Fruit fly (Drosophila melanogaster) whole organism, embryonic: ENCODE results near the gene HP5.
A peak's percentile ranks its signal among the peaks of the same experiment; 100 is the strongest.

Experiments used
- Awh ChIP-seq: fragments of 200-800 bp; sonication (Bioruptor generic); IDR thresholded peaks from 2 replicates; pipeline ENCODE4, ENCODE4 v1.3.6; 2022; ENCODE audit warnings: missing biosample characterization, missing genetic modification characterization
- Bgb ChIP-seq: fragments of 200-800 bp; sonication (Bioruptor generic); IDR thresholded peaks from 2 replicates; pipeline ENCODE4 v1.3.6; 2022; ENCODE audit warnings: missing biosample characterization, missing genetic modification characterization; ENCODE audit not compliant: partially characterized antibody
- CG1024 ChIP-seq: fragments of 200-800 bp; sonication (Bioruptor generic); IDR thresholded peaks from 2 replicates; pipeline ENCODE4 v1.3.6; 2022; ENCODE audit warnings: missing biosample characterization, missing genetic modification characterization
- CG10274 ChIP-seq: fragments of 200-800 bp; sonication (Bioruptor generic); optimal IDR thresholded peaks from 3 replicates; lab custom pipeline; 2017; ENCODE audit warnings: missing biosample characterization, mild to moderate bottlenecking, missing genetic modification characterization
- CG10959 ChIP-seq: fragments of 200-800 bp; sonication (Bioruptor generic); IDR thresholded peaks from 2 replicates; pipeline ENCODE4 v1.3.6; 2022; ENCODE audit warnings: missing biosample characterization, missing genetic modification characterization
- CG12769 ChIP-seq: fragments of 200-800 bp; sonication (Bioruptor generic); optimal IDR thresholded peaks from 2 replicates; lab custom pipeline; 2019; ENCODE audit warnings: missing biosample characterization, mild to moderate bottlenecking, missing genetic modification characterization, moderate library complexity
- CG13123 ChIP-seq: fragments of 200-800 bp; sonication (Bioruptor generic); optimal IDR thresholded peaks from 2 replicates; lab custom pipeline; 2016; ENCODE audit warnings: missing biosample characterization, missing genetic modification characterization
- CG13296 ChIP-seq: fragments of 200-800 bp; sonication (Bioruptor generic); optimal IDR thresholded peaks from 3 replicates; lab custom pipeline; 2018; ENCODE audit warnings: missing biosample characterization, mild to moderate bottlenecking, missing genetic modification characterization
- CG14014 ChIP-seq: fragments of 200-800 bp; sonication (Bioruptor generic); IDR thresholded peaks from 2 replicates; pipeline ENCODE4 v1.3.6; 2022; ENCODE audit warnings: missing biosample characterization, missing genetic modification characterization
- CG14050 ChIP-seq: fragments of 200-800 bp; sonication (Bioruptor generic); IDR thresholded peaks from 3 replicates; pipeline ENCODE4 v1.3.6; 2022; ENCODE audit warnings: missing biosample characterization, missing genetic modification characterization
- CG17829 ChIP-seq: fragments of 200-800 bp; optimal IDR thresholded peaks from 2 replicates; lab custom pipeline; 2019; ENCODE audit warnings: missing biosample characterization, mild to moderate bottlenecking, missing genetic modification characterization, moderate library complexity
- CG2129 ChIP-seq: fragments of 200-800 bp; sonication (Bioruptor generic); IDR thresholded peaks from 2 replicates; pipeline ENCODE4 v1.3.6; 2022; ENCODE audit warnings: missing biosample characterization, missing genetic modification characterization; ENCODE audit not compliant: partially characterized antibody
- CG3065 ChIP-seq: fragments of 200-800 bp; sonication (Bioruptor generic); optimal IDR thresholded peaks from 2 replicates; lab custom pipeline; 2016; ENCODE audit warnings: missing biosample characterization, missing genetic modification characterization
- CG31388 ChIP-seq: fragments of 200-800 bp; sonication (Bioruptor generic); optimal IDR thresholded peaks from 2 replicates; lab custom pipeline; 2016; ENCODE audit warnings: missing biosample characterization, missing genetic modification characterization
- CG3281 ChIP-seq: fragments of 200-800 bp; sonication (Bioruptor generic); optimal IDR thresholded peaks from 3 replicates; lab custom pipeline; 2017; ENCODE audit warnings: missing biosample characterization, mild to moderate bottlenecking, missing genetic modification characterization
- CG33557 ChIP-seq: fragments of 200-800 bp; sonication (Bioruptor generic); optimal IDR thresholded peaks from 2 replicates; lab custom pipeline; 2019; ENCODE audit warnings: missing biosample characterization, mild to moderate bottlenecking, missing genetic modification characterization, moderate library complexity
- CG3838 ChIP-seq: fragments of 200-800 bp; sonication (Bioruptor generic); optimal IDR thresholded peaks from 3 replicates; lab custom pipeline; 2016; ENCODE audit warnings: missing biosample characterization, missing genetic modification characterization
- CG4404 ChIP-seq: fragments of 200-800 bp; sonication (Bioruptor generic); IDR thresholded peaks from 2 replicates; pipeline ENCODE4 v1.3.6; 2022; ENCODE audit warnings: missing biosample characterization, missing genetic modification characterization
- CG4424 ChIP-seq: fragments of 200-800 bp; sonication (Bioruptor generic); optimal IDR thresholded peaks from 3 replicates; lab custom pipeline; 2016; ENCODE audit warnings: missing biosample characterization, missing genetic modification characterization
- CG6813 ChIP-seq: fragments of 200-800 bp; sonication (Bioruptor generic); optimal IDR thresholded peaks from 2 replicates; lab custom pipeline; 2017; ENCODE audit warnings: missing biosample characterization, missing genetic modification characterization, mild to moderate bottlenecking, moderate library complexity, missing genetic modification reagents
- CG7372 ChIP-seq: fragments of 200-800 bp; sonication (Bioruptor generic); IDR thresholded peaks from 2 replicates; pipeline ENCODE4 v1.3.6; 2022; ENCODE audit warnings: missing biosample characterization, missing genetic modification characterization
- CG7839 ChIP-seq: fragments of 200-800 bp; sonication (Bioruptor generic); optimal IDR thresholded peaks from 3 replicates; lab custom pipeline; 2018; ENCODE audit warnings: missing biosample characterization, mild to moderate bottlenecking, missing genetic modification characterization, moderate library complexity
- CTCF ChIP-seq: fragments of 200-800 bp; sonication (Bioruptor generic); optimal IDR thresholded peaks from 2 replicates; lab custom pipeline; 2017; ENCODE audit warnings: missing biosample characterization, mild to moderate bottlenecking, missing genetic modification characterization, moderate library complexity
- Camta ChIP-seq: fragments of 200-800 bp; sonication (Bioruptor generic); optimal IDR thresholded peaks from 2 replicates; lab custom pipeline; 2016; ENCODE audit warnings: missing biosample characterization, missing genetic modification characterization
- Deaf1 ChIP-seq: fragments of 200-800 bp; optimal IDR thresholded peaks from 3 replicates; lab custom pipeline; 2019; ENCODE audit warnings: missing biosample characterization, mild to moderate bottlenecking, missing genetic modification characterization, moderate library complexity
- Doc2 ChIP-seq: fragments of 200-800 bp; sonication (Bioruptor generic); IDR thresholded peaks from 2 replicates; pipeline ENCODE4 v1.3.6; 2022; ENCODE audit warnings: missing biosample characterization, missing genetic modification characterization
- HmgZ ChIP-seq: fragments of 200-800 bp; sonication (Bioruptor generic); optimal IDR thresholded peaks from 2 replicates; lab custom pipeline; 2018; ENCODE audit warnings: missing biosample characterization, mild to moderate bottlenecking, missing genetic modification characterization
- Optix ChIP-seq: fragments of 200-800 bp; sonication (Bioruptor generic); IDR thresholded peaks from 3 replicates; pipeline ENCODE4 v1.3.6; 2022; ENCODE audit warnings: missing biosample characterization, missing genetic modification characterization
- Poxn ChIP-seq: fragments of 200-800 bp; sonication (Bioruptor generic); IDR thresholded peaks from 2 replicates; pipeline ENCODE4 v1.3.6; 2022; ENCODE audit warnings: missing biosample characterization, missing genetic modification characterization
- Scr ChIP-seq: fragments of 200-800 bp; sonication (Bioruptor generic); IDR thresholded peaks from 2 replicates; pipeline ENCODE4 v1.3.6; 2022; ENCODE audit warnings: missing biosample characterization, missing genetic modification characterization; ENCODE audit not compliant: partially characterized antibody
- Taf1 ChIP-seq: fragments of 200-800 bp; sonication (Bioruptor generic); IDR thresholded peaks from 2 replicates; pipeline ENCODE4 v1.3.6; 2022; ENCODE audit warnings: missing biosample characterization, missing genetic modification characterization
- Trl ChIP-seq, 3 experiments: fragments of >200 bp in 2 of 3; fragments of 200-800 bp in 1 of 3; sonication (Bioruptor generic) in 1 of 3; optimal IDR thresholded peaks; 2 replicates in 1 of 3; 3 replicates in 2 of 3; lab custom pipeline; 2016 to 2017; ENCODE audit warnings: missing biosample characterization in 1 of 3, missing genetic modification characterization in 1 of 3
- YL-1 ChIP-seq: fragments of 200-800 bp; sonication (Bioruptor generic); optimal IDR thresholded peaks from 3 replicates; lab custom pipeline; 2017; ENCODE audit warnings: missing biosample characterization, mild to moderate bottlenecking, missing genetic modification characterization
- ap ChIP-seq: fragments of 200-800 bp; sonication (Bioruptor generic); IDR thresholded peaks from 2 replicates; pipeline ENCODE4 v1.3.6; 2022; ENCODE audit warnings: missing biosample characterization, missing genetic modification characterization
- ara ChIP-seq: fragments of 200-800 bp; sonication (Bioruptor generic); IDR thresholded peaks from 2 replicates; pipeline ENCODE4 v1.3.6; 2022; ENCODE audit warnings: missing biosample characterization, missing genetic modification characterization
- ato ChIP-seq: fragments of 200-800 bp; sonication (Bioruptor generic); IDR thresholded peaks from 2 replicates; pipeline ENCODE4 v1.3.6; 2022; ENCODE audit warnings: missing biosample characterization, missing genetic modification characterization; ENCODE audit not compliant: partially characterized antibody
- az2 ChIP-seq: fragments of 200-800 bp; sonication (Bioruptor generic); optimal IDR thresholded peaks from 3 replicates; lab custom pipeline; 2016; ENCODE audit warnings: missing biosample characterization, missing genetic modification characterization
- btn ChIP-seq: fragments of 200-800 bp; sonication (Bioruptor generic); optimal IDR thresholded peaks from 2 replicates; lab custom pipeline; 2016; ENCODE audit warnings: missing biosample characterization, missing genetic modification characterization
- dm ChIP-seq: fragments of 200-800 bp; sonication (Bioruptor generic); optimal IDR thresholded peaks from 3 replicates; lab custom pipeline; 2016; ENCODE audit warnings: missing biosample characterization, missing genetic modification characterization
- dmrt99B ChIP-seq: fragments of 200-800 bp; sonication (Bioruptor generic); optimal IDR thresholded peaks from 2 replicates; lab custom pipeline; 2018; ENCODE audit warnings: missing biosample characterization, mild to moderate bottlenecking, missing genetic modification characterization, moderate library complexity
- grn ChIP-seq: fragments of 200-800 bp; sonication (Bioruptor generic); optimal IDR thresholded peaks from 3 replicates; lab custom pipeline; 2017; ENCODE audit warnings: missing biosample characterization, missing genetic modification characterization
- her ChIP-seq: fragments of 200-800 bp; sonication (Bioruptor generic); optimal IDR thresholded peaks from 2 replicates; lab custom pipeline; 2016; ENCODE audit warnings: missing biosample characterization, missing genetic modification characterization
- hth ChIP-seq: fragments of >200 bp; optimal IDR thresholded peaks from 2 replicates; lab custom pipeline; 2017; ENCODE audit warnings: inconsistent platforms
- lola ChIP-seq, 3 experiments: fragments of >200 bp in 2 of 3; fragments of 200-800 bp in 1 of 3; sonication (Bioruptor generic) in 1 of 3; optimal IDR thresholded peaks; 2 replicates each; lab custom pipeline; 2017 to 2019; ENCODE audit warnings: missing biosample characterization in 3 of 3, missing genetic modification characterization in 3 of 3, mild to moderate bottlenecking in 1 of 3, moderate library complexity in 1 of 3
- luna ChIP-seq: fragments of 200-800 bp; sonication (Bioruptor generic); optimal IDR thresholded peaks from 2 replicates; lab custom pipeline; 2016; ENCODE audit warnings: missing biosample characterization, missing genetic modification characterization
- mld ChIP-seq: fragments of 200-800 bp; sonication (Bioruptor generic); IDR thresholded peaks from 3 replicates; pipeline ENCODE4 v1.3.6; 2022; ENCODE audit warnings: missing biosample characterization, missing genetic modification characterization; ENCODE audit not compliant: partially characterized antibody
- org-1 ChIP-seq: fragments of 200-800 bp; sonication (Bioruptor generic); optimal IDR thresholded peaks from 2 replicates; lab custom pipeline; 2017; ENCODE audit warnings: missing biosample characterization, missing genetic modification characterization
- pb ChIP-seq: fragments of 200-800 bp; sonication (Bioruptor generic); optimal IDR thresholded peaks from 3 replicates; lab custom pipeline; 2016; ENCODE audit warnings: missing biosample characterization, missing genetic modification characterization
- pum ChIP-seq: fragments of 200-800 bp; sonication (Bioruptor generic); optimal IDR thresholded peaks from 2 replicates; lab custom pipeline; 2016; ENCODE audit warnings: missing biosample characterization, missing genetic modification characterization
- sob ChIP-seq: fragments of 200-800 bp; sonication (Bioruptor generic); IDR thresholded peaks from 2 replicates; pipeline ENCODE4 v1.3.6; 2022; ENCODE audit warnings: missing biosample characterization, missing genetic modification characterization
- toy ChIP-seq: fragments of 200-800 bp; sonication (Bioruptor generic); IDR thresholded peaks from 2 replicates; pipeline ENCODE4 v1.3.6; 2022; ENCODE audit warnings: missing biosample characterization, missing genetic modification characterization
- usp ChIP-seq: fragments of >200 bp; optimal IDR thresholded peaks from 2 replicates; lab custom pipeline; 2017; ENCODE audit warnings: missing biosample characterization, missing genetic modification characterization
- zfh1 ChIP-seq: fragments of 200-800 bp; sonication (Bioruptor generic); IDR thresholded peaks from 3 replicates; pipeline ENCODE4 v1.3.6; 2022; ENCODE audit warnings: missing biosample characterization, missing genetic modification characterization

Gene HP5

dm6 chrX:11483297-11483696, 28.7 kb downstream of the HP5 start, which contains the start of gene Uba5 (continued):
- TF ChIP-seq CG13296 (no peak), dmrt99B (tag; lab: Kevin White, UChicago) (no peak), CTCF (GFP tag; lab: Kevin White, UChicago) (no peak), CG7839 (tag; lab: Kevin White, UChicago) (no peak), pb (GFP tag; lab: Kevin White, UChicago) (no peak), Optix (no peak), hth (lab: Kevin White, UChicago) (no peak), ara (GFP tag; lab: Robert Waterston, UW) (no peak), Camta (GFP tag; lab: Kevin White, UChicago) (no peak), YL-1 (peak; percentile 58), Bgb (GFP tag; lab: Robert Waterston, UW) (peak; percentile 49; the same call in 1 of the 2 replicates), Doc2 (GFP tag; lab: Robert Waterston, UW) (no peak), org-1 (no peak), CG17829 (tag; lab: Kevin White, UChicago) (peak; percentile 8), HmgZ (tag; lab: Kevin White, UChicago) (peak; percentile 36), her (GFP tag; lab: Kevin White, UChicago) (no peak), ato (GFP tag; lab: Robert Waterston, UW) (no peak), CG4404 (no peak), pum (GFP tag; lab: Kevin White, UChicago) (no peak), CG33557 (no peak), Scr (GFP tag; lab: Robert Waterston, UW) (peak; percentile 38), CG3838 (no peak), toy (no peak), CG14014 (GFP tag; lab: Robert Waterston, UW) (no peak), btn (no peak), Poxn (GFP tag; lab: Robert Waterston, UW) (no peak), zfh1 (GFP tag; lab: Robert Waterston, UW) (no peak), CG31388 (GFP tag; lab: Kevin White, UChicago) (no peak), luna (GFP tag; lab: Kevin White, UChicago) (no peak), CG1024 (GFP tag; lab: Robert Waterston, UW) (no peak), Deaf1 (tag; lab: Kevin White, UChicago) (no peak), usp (GFP tag; lab: Kevin White, UChicago) (no peak), CG10959 (GFP tag; lab: Robert Waterston, UW) (no peak), CG7372 (GFP tag; lab: Robert Waterston, UW) (no peak), sob (GFP tag; lab: Robert Waterston, UW) (0 out of 2 replicates have a peak, but pooled peaks have one; percentile 22), CG2129 (GFP tag; lab: Robert Waterston, UW) (no peak), ap (GFP tag; lab: Robert Waterston, UW) (no peak), CG13123 (GFP tag; lab: Kevin White, UChicago) (no peak), az2 (GFP tag; lab: Kevin White, UChicago) (no peak), CG3281 (GFP tag; lab: Kevin White, UChicago) (no peak), CG14050 (GFP tag; lab: Robert Waterston, UW) (no peak), CG6813 (GFP tag; lab: Kevin White, UChicago) (no peak), mld (no peak), grn (no peak), CG3065 (GFP tag; lab: Kevin White, UChicago) (no peak), CG10274 (GFP tag; lab: Kevin White, UChicago) (no peak), CG4424 (GFP tag; lab: Kevin White, UChicago) (no peak), lola (GFP tag; optimal IDR thresholded peaks at IDR 0.05; lab: Kevin White, UChicago) (no peak), Awh (GFP tag; lab: Robert Waterston, UW) (no peak), Trl (optimal IDR thresholded peaks at IDR 0.05; lab: Kevin White, UChicago) (no peak), Trl (GFP tag; optimal IDR thresholded peaks at IDR 0.05; lab: Kevin White, UChicago) (no peak), CG12769 (no peak), Taf1 (GFP tag; lab: Robert Waterston, UW) (no peak), dm (GFP tag; lab: Kevin White, UChicago) (no peak)
